Worm (Caenorhabditis elegans) whole organism, late embryonic: ENCODE data around the gene cest-30.

Experiments used
- ceh-24 ChIP-seq: sonication (generic microtip); optimal IDR thresholded peaks from 2 replicates; lab custom pipeline; 2016; ENCODE audit warnings: mild to moderate bottlenecking, missing genetic modification characterization, missing compliant biosample characterization
- elt-2 ChIP-seq: sonication (generic microtip); optimal IDR thresholded peaks from 2 replicates; lab custom pipeline; 2016; ENCODE audit warnings: missing genetic modification reagents, missing genetic modification characterization, missing compliant biosample characterization
- nhr-11 ChIP-seq: fragments of 150-350 bp; optimal IDR thresholded peaks from 2 replicates; lab custom pipeline; 2014; ENCODE audit warnings: missing biosample characterization, missing genetic modification characterization

DNA sequence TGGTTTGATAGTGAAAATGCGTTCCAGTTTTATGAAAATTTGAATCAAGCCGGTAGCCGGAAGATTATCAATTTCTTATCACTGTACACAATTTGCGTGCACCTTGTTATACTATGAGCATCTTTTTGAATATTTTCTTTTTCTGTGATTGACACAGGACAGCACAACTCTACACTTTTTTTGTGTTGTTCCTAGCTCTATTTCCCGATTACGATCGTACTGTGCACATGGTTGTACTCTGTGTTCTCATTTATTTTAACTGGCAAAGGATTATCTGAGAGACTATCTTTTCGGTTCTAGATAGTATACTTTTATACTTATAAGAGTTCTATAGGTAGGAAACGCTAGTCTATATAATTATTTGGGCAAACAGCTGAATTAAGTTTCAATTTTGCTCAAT lies 9.1 kb upstream of the cest-30 start:
- TF ChIP-seq nhr-11 (tag; lab: Kevin White, UChicago): no peak
- no peak for TF ChIP-seq elt-2 (tag; lab: Kevin White, UChicago)
- TF ChIP-seq ceh-24 (tag; lab: Kevin White, UChicago): no peak
